Worm (Caenorhabditis elegans) whole organism, L2 larva: Measurements from ENCODE around the gene sipa-1.

ENCODE experiments used
- C34F6.9 ChIP-seq: fragments of 150-350 bp; optimal IDR thresholded peaks from 2 replicates; lab custom pipeline; 2014; ENCODE audit warnings: missing biosample characterization, missing genetic modification characterization
- F13H6.1 ChIP-seq: sonication (generic microtip); optimal IDR thresholded peaks from 2 replicates; lab custom pipeline; 2016; ENCODE audit warnings: missing genetic modification characterization, missing compliant biosample characterization
- R02D3.7 ChIP-seq: fragments of 150-350 bp; optimal IDR thresholded peaks from 2 replicates; lab custom pipeline; 2014; ENCODE audit warnings: missing biosample characterization, missing genetic modification characterization
- Y55F3AM.14 ChIP-seq: fragments of 200-800 bp; sonication (Bioruptor generic); optimal IDR thresholded peaks from 2 replicates; lab custom pipeline; 2018; ENCODE audit warnings: mild to moderate bottlenecking, missing genetic modification characterization, missing compliant biosample characterization
- ZK546.5 ChIP-seq: sonication (generic microtip); optimal IDR thresholded peaks from 2 replicates; lab custom pipeline; 2017; ENCODE audit warnings: missing biosample characterization, missing genetic modification characterization
- alr-1 ChIP-seq: fragments of 150-350 bp; optimal IDR thresholded peaks from 2 replicates; lab custom pipeline; 2014; ENCODE audit warnings: missing biosample characterization, missing genetic modification characterization
- aly-2 ChIP-seq: fragments of 150-350 bp; optimal IDR thresholded peaks from 2 replicates; lab custom pipeline; 2014; ENCODE audit warnings: missing biosample characterization, missing genetic modification characterization
- ama-1 ChIP-seq: fragments of 150-350 bp; optimal IDR thresholded peaks from 2 replicates; lab custom pipeline; 2018; ENCODE audit warnings: inconsistent platforms
- blmp-1 ChIP-seq: sonication (generic microtip); optimal IDR thresholded peaks from 2 replicates; lab custom pipeline; 2017; ENCODE audit warnings: missing genetic modification characterization, mild to moderate bottlenecking, missing compliant biosample characterization, antibody characterized with exemption, moderate library complexity; ENCODE audit not compliant: insufficient read depth
- ceh-16 ChIP-seq: fragments of 150-350 bp; optimal IDR thresholded peaks from 2 replicates; lab custom pipeline; 2014; ENCODE audit warnings: missing biosample characterization, missing genetic modification characterization
- ceh-82 ChIP-seq: fragments of 150-350 bp; optimal IDR thresholded peaks from 2 replicates; lab custom pipeline; 2014; ENCODE audit warnings: missing biosample characterization, missing genetic modification characterization
- crh-2 ChIP-seq: sonication (generic microtip); optimal IDR thresholded peaks from 2 replicates; lab custom pipeline; 2017; ENCODE audit warnings: missing biosample characterization, missing genetic modification characterization
- dmd-4 ChIP-seq: sonication (generic microtip); optimal IDR thresholded peaks from 2 replicates; lab custom pipeline; 2017; ENCODE audit warnings: missing biosample characterization, missing genetic modification characterization
- egl-27 ChIP-seq: sonication (generic microtip); optimal IDR thresholded peaks from 3 replicates; lab custom pipeline; 2017; ENCODE audit warnings: missing biosample characterization, missing genetic modification reagents, missing genetic modification characterization
- elt-1 ChIP-seq: fragments of 150-350 bp; optimal IDR thresholded peaks from 2 replicates; lab custom pipeline; 2014; ENCODE audit warnings: missing biosample characterization, missing genetic modification characterization
- elt-3 ChIP-seq: sonication (generic microtip); optimal IDR thresholded peaks from 2 replicates; lab custom pipeline; 2017; ENCODE audit warnings: missing biosample characterization, missing genetic modification characterization
- fos-1 ChIP-seq: fragments of 150-350 bp; optimal IDR thresholded peaks from 2 replicates; lab custom pipeline; 2014; ENCODE audit warnings: missing biosample characterization, missing genetic modification characterization
- gmeb-1 ChIP-seq: fragments of 150-350 bp; optimal IDR thresholded peaks from 2 replicates; lab custom pipeline; 2014; ENCODE audit warnings: missing biosample characterization, missing genetic modification characterization
- lin-11 ChIP-seq: fragments of 150-350 bp; sonication (generic microtip); optimal IDR thresholded peaks from 2 replicates; lab custom pipeline; 2014; ENCODE audit warnings: missing biosample characterization, missing genetic modification characterization, inconsistent platforms, mixed read lengths
- lin-13 ChIP-seq: fragments of 150-350 bp; optimal IDR thresholded peaks from 2 replicates; lab custom pipeline; 2014; ENCODE audit warnings: missing biosample characterization, missing genetic modification reagents, missing genetic modification characterization
- lin-39 ChIP-seq: fragments of 150-350 bp; optimal IDR thresholded peaks from 2 replicates; lab custom pipeline; 2014; ENCODE audit warnings: missing biosample characterization, missing genetic modification reagents, missing genetic modification characterization
- lsy-2 ChIP-seq, 2 experiments: fragments of 150-350 bp in 1 of 2; sonication (generic microtip) in 1 of 2; optimal IDR thresholded peaks; 2 replicates each; lab custom pipeline; 2014 to 2017; ENCODE audit warnings: missing biosample characterization in 2 of 2, missing genetic modification characterization in 2 of 2
- mab-5 ChIP-seq: fragments of 150-350 bp; optimal IDR thresholded peaks from 2 replicates; lab custom pipeline; 2014; ENCODE audit warnings: missing biosample characterization, missing genetic modification characterization
- mbf-1 ChIP-seq: sonication (generic microtip); optimal IDR thresholded peaks from 2 replicates; lab custom pipeline; 2017; ENCODE audit warnings: missing biosample characterization, missing genetic modification characterization
- mdl-1 ChIP-seq, 2 experiments: fragments of 150-350 bp in 1 of 2; sonication (generic microtip) in 1 of 2; optimal IDR thresholded peaks; 2 replicates each; lab custom pipeline; 2017; ENCODE audit warnings: missing biosample characterization in 2 of 2, missing genetic modification characterization in 2 of 2
- nhr-10 ChIP-seq: sonication (generic microtip); optimal IDR thresholded peaks from 2 replicates; lab custom pipeline; 2017; ENCODE audit warnings: missing biosample characterization, missing genetic modification characterization
- nhr-11 ChIP-seq: fragments of 150-350 bp; optimal IDR thresholded peaks from 2 replicates; lab custom pipeline; 2014; ENCODE audit warnings: missing biosample characterization, missing genetic modification characterization
- nhr-12 ChIP-seq: fragments of 150-350 bp; optimal IDR thresholded peaks from 2 replicates; lab custom pipeline; 2014; ENCODE audit warnings: missing biosample characterization, missing genetic modification characterization
- nhr-129 ChIP-seq: fragments of 150-350 bp; optimal IDR thresholded peaks from 2 replicates; lab custom pipeline; 2014; ENCODE audit warnings: missing biosample characterization, missing genetic modification characterization
- nhr-21 ChIP-seq: fragments of 150-350 bp; optimal IDR thresholded peaks from 2 replicates; lab custom pipeline; 2014; ENCODE audit warnings: missing biosample characterization, missing genetic modification characterization
- nhr-23 ChIP-seq: fragments of 150-350 bp; optimal IDR thresholded peaks from 2 replicates; lab custom pipeline; 2014; ENCODE audit warnings: missing biosample characterization, missing genetic modification reagents, missing genetic modification characterization
- nhr-237 ChIP-seq: fragments of 150-350 bp; optimal IDR thresholded peaks from 2 replicates; lab custom pipeline; 2014; ENCODE audit warnings: missing biosample characterization, missing genetic modification characterization
- nhr-25 ChIP-seq: fragments of 150-350 bp; sonication (generic microtip); optimal IDR thresholded peaks from 3 replicates; lab custom pipeline; 2014; ENCODE audit warnings: missing biosample characterization, missing genetic modification characterization
- nhr-6 ChIP-seq: fragments of 150-350 bp; optimal IDR thresholded peaks from 2 replicates; lab custom pipeline; 2014; ENCODE audit warnings: missing biosample characterization, missing genetic modification characterization
- nhr-77 ChIP-seq: fragments of 150-350 bp; optimal IDR thresholded peaks from 2 replicates; lab custom pipeline; 2014; ENCODE audit warnings: missing biosample characterization, missing genetic modification characterization
- peb-1 ChIP-seq: fragments of 150-350 bp; optimal IDR thresholded peaks from 2 replicates; lab custom pipeline; 2014; ENCODE audit warnings: missing biosample characterization, missing genetic modification characterization
- sem-4 ChIP-seq: fragments of 150-350 bp; optimal IDR thresholded peaks from 2 replicates; lab custom pipeline; 2014; ENCODE audit warnings: missing biosample characterization, missing genetic modification reagents, missing genetic modification characterization
- skn-1 ChIP-seq: sonication (generic microtip); optimal IDR thresholded peaks from 2 replicates; lab custom pipeline; 2017; ENCODE audit warnings: missing biosample characterization, missing genetic modification characterization
- sma-3 ChIP-seq: sonication (generic microtip); optimal IDR thresholded peaks from 2 replicates; lab custom pipeline; 2016; ENCODE audit warnings: missing genetic modification reagents, missing genetic modification characterization, missing compliant biosample characterization
- sma-9 ChIP-seq, 2 experiments: fragments of 150-350 bp in 1 of 2; sonication (generic microtip) in 1 of 2; optimal IDR thresholded peaks; 2 replicates each; lab custom pipeline; 2014 to 2016; ENCODE audit warnings: missing genetic modification characterization in 2 of 2, mild to moderate bottlenecking in 1 of 2, missing biosample characterization in 1 of 2, missing compliant biosample characterization in 1 of 2, missing genetic modification reagents in 1 of 2, moderate library complexity in 1 of 2
- snpc-4 ChIP-seq: fragments of 150-350 bp; optimal IDR thresholded peaks from 2 replicates; lab custom pipeline; 2014; ENCODE audit warnings: missing biosample characterization, missing genetic modification characterization
- unc-39 ChIP-seq: fragments of 150-350 bp; optimal IDR thresholded peaks from 2 replicates; lab custom pipeline; 2014; ENCODE audit warnings: missing biosample characterization, missing genetic modification characterization
- unc-55 ChIP-seq: fragments of 150-350 bp; sonication (generic microtip); optimal IDR thresholded peaks from 3 replicates; lab custom pipeline; 2014; ENCODE audit warnings: missing biosample characterization, missing genetic modification reagents, missing genetic modification characterization
- unc-62 ChIP-seq: fragments of 150-350 bp; optimal IDR thresholded peaks from 2 replicates; lab custom pipeline; 2014; ENCODE audit warnings: missing biosample characterization, missing genetic modification reagents, missing genetic modification characterization
- zag-1 ChIP-seq: fragments of 150-350 bp; optimal IDR thresholded peaks from 2 replicates; lab custom pipeline; 2014; ENCODE audit warnings: missing biosample characterization, missing genetic modification characterization
- ztf-1 ChIP-seq: fragments of 200-800 bp; sonication (Bioruptor generic); conservative IDR thresholded peaks from 2 replicates; pipeline ENCODE4 v1.3.6; 2022; ENCODE audit warnings: missing genetic modification characterization, missing compliant biosample characterization
- ztf-11 ChIP-seq: sonication (generic microtip); optimal IDR thresholded peaks from 2 replicates; lab custom pipeline; 2017; ENCODE audit warnings: missing biosample characterization, missing genetic modification characterization
- ztf-4 ChIP-seq: fragments of 150-350 bp; optimal IDR thresholded peaks from 2 replicates; lab custom pipeline; 2014; ENCODE audit warnings: missing biosample characterization, missing genetic modification characterization

The sipa-1 gene

ce11 chrV:11641298-11641787 is 4.3 kb upstream of the sipa-1 start:
- TF ChIP-seq nhr-11 (no peak), sma-3 (GFP tag; lab: Kevin White, UChicago) (no peak), ztf-4 (peak; percentile 4), ceh-82 (no peak), ztf-11 (no peak), gmeb-1 (no peak), lsy-2 (tag; optimal IDR thresholded peaks at IDR 0.05; lab: Kevin White, UChicago) (peak in 1 of 2 experiments; percentile 71), nhr-77 (tag; lab: Kevin White, UChicago) (no peak), lin-11 (tag; lab: Kevin White, UChicago) (peak; percentile 58), R02D3.7 (tag; lab: Kevin White, UChicago) (no peak), blmp-1 (tag; lab: Kevin White, UChicago) (no peak), egl-27 (tag; lab: Kevin White, UChicago) (no peak), unc-39 (tag; lab: Kevin White, UChicago) (no peak), lin-39 (no peak), mab-5 (tag; lab: Kevin White, UChicago) (no peak), sem-4 (peak; percentile 62), peb-1 (no peak), ceh-16 (tag; lab: Kevin White, UChicago) (no peak), elt-3 (tag; lab: Kevin White, UChicago) (no peak), alr-1 (tag; lab: Kevin White, UChicago) (no peak), nhr-25 (no peak), aly-2 (no peak), elt-1 (no peak), unc-55 (GFP tag; lab: Kevin White, UChicago) (peak; percentile 93), unc-62 (GFP tag; lab: Kevin White, UChicago) (no peak), crh-2 (no peak), nhr-23 (tag; lab: Kevin White, UChicago) (no peak), skn-1 (tag; lab: Kevin White, UChicago) (no peak), snpc-4 (tag; lab: Kevin White, UChicago) (no peak), ZK546.5 (tag; lab: Kevin White, UChicago) (no peak), dmd-4 (no peak), nhr-129 (tag; lab: Kevin White, UChicago) (peak; percentile 81), mbf-1 (tag; lab: Kevin White, UChicago) (no peak), nhr-21 (peak; percentile 3), lin-13 (GFP tag; lab: Kevin White, UChicago) (no peak), ztf-1 (GFP tag; lab: Robert Waterston, UW) (no peak), C34F6.9 (tag; lab: Kevin White, UChicago) (peak; percentile 87), ama-1 (lab: Kevin White, UChicago) (no peak), nhr-10 (tag; lab: Kevin White, UChicago) (no peak), sma-9 (GFP tag; optimal IDR thresholded peaks at IDR 0.05; lab: Kevin White, UChicago) (peak; percentile 42), sma-9 (tag; optimal IDR thresholded peaks at IDR 0.05; lab: Kevin White, UChicago) (no peak), nhr-237 (tag; lab: Kevin White, UChicago) (no peak), nhr-6 (peak; percentile 68), fos-1 (tag; lab: Kevin White, UChicago) (no peak), mdl-1 (tag; optimal IDR thresholded peaks at IDR 0.05; lab: Kevin White, UChicago) (peak in 1 of 2 experiments; percentile 73), nhr-12 (no peak), zag-1 (tag; lab: Kevin White, UChicago) (peak; percentile 64), Y55F3AM.14 (GFP tag; lab: Kevin White, UChicago) (no peak), F13H6.1 (peak; percentile 62)
